Fruit fly (Drosophila melanogaster): ENCODE data around the gene CG7131.
A peak's percentile ranks its signal among the peaks of the same experiment; 100 is the strongest.

Gene CG7131

dm6 chr3R:18298900-18299321, 10.3 kb upstream of the CG7131 start, which contains the start of gene Dlc90F (continued):
- TF ChIP-seq emc (GFP tag; optimal IDR thresholded peaks at IDR 0.05) (peak; percentile 64), cato (GFP tag; optimal IDR thresholded peaks at IDR 0.05; ENCODE audit: borderline replicate concordance) (peak; percentile 67), sens-2 (GFP tag; IDR thresholded peaks at IDR 0.05) (peak; percentile 53), CG11695 (GFP tag; IDR thresholded peaks at IDR 0.05) (peak; percentile 63; the same call in 1 of the 3 replicates), wdn (GFP tag; IDR thresholded peaks at IDR 0.05) (peak; percentile 41), CG10209 (GFP tag; optimal IDR thresholded peaks at IDR 0.05) (peak; percentile 54), CG4282 (GFP tag; optimal IDR thresholded peaks at IDR 0.05) (peak; percentile 39), scrt (GFP tag; optimal IDR thresholded peaks at IDR 0.05) (peak; percentile 17), gcm2 (GFP tag; optimal IDR thresholded peaks at IDR 0.05) (no peak), tx (GFP tag; optimal IDR thresholded peaks at IDR 0.05) (peak; percentile 73), corto (GFP tag; optimal IDR thresholded peaks at IDR 0.05) (no peak), Scr (GFP tag; IDR thresholded peaks at IDR 0.05; ENCODE audit: partially characterized antibody) (peak; percentile 69), CG10321 (GFP tag; IDR thresholded peaks at IDR 0.05) (peak; percentile 23; the same call in 1 of the 2 replicates), br (optimal IDR thresholded peaks at IDR 0.05) (no peak), Stat92E (GFP tag; optimal IDR thresholded peaks at IDR 0.05) (no peak), CG5245 (GFP tag; optimal IDR thresholded peaks at IDR 0.05) (peak; percentile 23), bowl (GFP tag; IDR thresholded peaks at IDR 0.05) (no peak), ftz-f1 (GFP tag; optimal IDR thresholded peaks at IDR 0.05) (no peak), CG31365 (tag; optimal IDR thresholded peaks at IDR 0.05) (no peak), pho (GFP tag; optimal IDR thresholded peaks at IDR 0.05) (peak; percentile 84), shn (GFP tag; optimal IDR thresholded peaks at IDR 0.05) (peak; percentile 82), dmrt99B (tag; optimal IDR thresholded peaks at IDR 0.05) (peak; percentile 71), ato (GFP tag; IDR thresholded peaks at IDR 0.05; ENCODE audit: partially characterized antibody) (no peak), CG16779 (GFP tag; IDR thresholded peaks at IDR 0.05) (no peak), wek (GFP tag; optimal IDR thresholded peaks at IDR 0.05) (no peak), CG15601 (tag; optimal IDR thresholded peaks at IDR 0.05) (peak; percentile 80), HLH3B (GFP tag; IDR thresholded peaks at IDR 0.05) (peak; percentile 66; the same call in 1 of the 2 replicates), Atf6 (GFP tag; IDR thresholded peaks at IDR 0.05) (peak; percentile 74; the same call in 1 of the 2 replicates), Camta (GFP tag; optimal IDR thresholded peaks at IDR 0.05) (peak; percentile 78), CG13287 (GFP tag; IDR thresholded peaks at IDR 0.05; ENCODE audit: partially characterized antibody) (peak; percentile 55), hth (optimal IDR thresholded peaks at IDR 0.05) (no peak), bcd (GFP tag; optimal IDR thresholded peaks at IDR 0.05) (peak; percentile 75), CG16863 (GFP tag; optimal IDR thresholded peaks at IDR 0.05) (peak; percentile 41), grn (GFP tag; optimal IDR thresholded peaks at IDR 0.05) (no peak), CG17912 (GFP tag; optimal IDR thresholded peaks at IDR 0.05) (peak; percentile 11), CG30020 (tag; optimal IDR thresholded peaks at IDR 0.05) (peak; percentile 84), Sin3A (optimal IDR thresholded peaks at IDR 0.05) (peak; percentile 99), tna (GFP tag; IDR thresholded peaks at IDR 0.05; ENCODE audit: partially characterized antibody) (no peak), ATbp (GFP tag; optimal IDR thresholded peaks at IDR 0.05) (peak; percentile 49), sisA (GFP tag; IDR thresholded peaks at IDR 0.05) (peak; percentile 80), al (GFP tag; IDR thresholded peaks at IDR 0.05) (peak; percentile 68), dati (GFP tag; IDR thresholded peaks at IDR 0.05) (no peak), ash1 (GFP tag; optimal IDR thresholded peaks at IDR 0.05) (no peak), CHES-1-like (GFP tag; optimal IDR thresholded peaks at IDR 0.05) (peak; percentile 86), CG3407 (GFP tag; optimal IDR thresholded peaks at IDR 0.05) (peak; percentile 54), CG17385 (GFP tag; optimal IDR thresholded peaks at IDR 0.05) (peak; percentile 32), HHEX (GFP tag; optimal IDR thresholded peaks at IDR 0.05) (peak; percentile 62), Abd-B (GFP tag; optimal IDR thresholded peaks at IDR 0.05) (peak; percentile 95), gsb (GFP tag; IDR thresholded peaks at IDR 0.05) (no peak), CrebB (tag; optimal IDR thresholded peaks at IDR 0.05) (no peak), Sox100B (GFP tag; optimal IDR thresholded peaks at IDR 0.05) (no peak), CG32532 (GFP tag; IDR thresholded peaks at IDR 0.05) (peak; percentile 84)

Data from whole organism, embryonic.